Fruit fly (Drosophila melanogaster): ENCODE measurements around the gene CG15385.

The CG15385 gene

dm6 chr2L:2164520-2165237, 47.7 kb downstream of the CG15385 start (continued):
- no peak for TF ChIP-seq gro (GFP tag; optimal IDR thresholded peaks at IDR 0.05)
- TF ChIP-seq Myb (GFP tag; optimal IDR thresholded peaks at IDR 0.05) = peak; percentile 38
- peak; percentile 77 for TF ChIP-seq Optix (GFP tag; IDR thresholded peaks at IDR 0.05)
- no peak for TF ChIP-seq knrl (GFP tag; IDR thresholded peaks at IDR 0.05; ENCODE audit: partially characterized antibody)
- no peak for TF ChIP-seq Hmx (GFP tag; optimal IDR thresholded peaks at IDR 0.05)
- no peak for TF ChIP-seq CG7987 (GFP tag; optimal IDR thresholded peaks at IDR 0.05)
- peak; percentile 16 for TF ChIP-seq CG4328 (GFP tag; optimal IDR thresholded peaks at IDR 0.05)
- peak; percentile 26 for TF ChIP-seq repo (GFP tag; optimal IDR thresholded peaks at IDR 0.05)
- no peak for TF ChIP-seq BtbVII (GFP tag; optimal IDR thresholded peaks at IDR 0.05)
- TF ChIP-seq CG6254 (GFP tag; optimal IDR thresholded peaks at IDR 0.05) = peak; percentile 72
- peak; percentile 87 for TF ChIP-seq CG10979 (tag; optimal IDR thresholded peaks at IDR 0.05)
- peak; percentile 95 for TF ChIP-seq sens (GFP tag)
- TF ChIP-seq crp (GFP tag; optimal IDR thresholded peaks at IDR 0.05) = no peak
- peak; percentile 47 for TF ChIP-seq odd (GFP tag; optimal IDR thresholded peaks at IDR 0.05)
- peak; percentile 55 for TF ChIP-seq Max (GFP tag; optimal IDR thresholded peaks at IDR 0.05)
- peak; percentile 73 for TF ChIP-seq lilli (GFP tag; optimal IDR thresholded peaks at IDR 0.05)
- TF ChIP-seq TFAM (GFP tag; optimal IDR thresholded peaks at IDR 0.05) = no peak
- no peak for TF ChIP-seq CG17912 (GFP tag; optimal IDR thresholded peaks at IDR 0.05)

dm6 chr2L:2163568-2163953, 48.8 kb downstream of the CG15385 start:
- TF ChIP-seq CG15696 (tag; optimal IDR thresholded peaks at IDR 0.05) (peak; percentile 91), CHES-1-like (GFP tag; optimal IDR thresholded peaks at IDR 0.05) (peak; percentile 96), Trl (optimal IDR thresholded peaks at IDR 0.05) (peak; percentile 35 to 38), Trl (GFP tag; optimal IDR thresholded peaks at IDR 0.05) (peak; percentile 81), CG9437 (GFP tag; optimal IDR thresholded peaks at IDR 0.05) (peak; percentile 73), bbx (GFP tag; IDR thresholded peaks at IDR 0.05; ENCODE audit: partially characterized antibody) (no peak), fu2 (GFP tag; optimal IDR thresholded peaks at IDR 0.05) (peak; percentile 84), CG1647 (GFP tag; optimal IDR thresholded peaks at IDR 0.05) (peak; percentile 72), kni (GFP tag; optimal IDR thresholded peaks at IDR 0.05) (peak; percentile 93), Hr3 (GFP tag; optimal IDR thresholded peaks at IDR 0.05) (peak; percentile 88), Aef1 (GFP tag; IDR thresholded peaks at IDR 0.05) (peak; percentile 89), repo (GFP tag; optimal IDR thresholded peaks at IDR 0.05) (peak; percentile 74), gfzf (GFP tag; optimal IDR thresholded peaks at IDR 0.05) (no peak), Scr (GFP tag; IDR thresholded peaks at IDR 0.05; ENCODE audit: partially characterized antibody) (no peak), twi (tag; optimal IDR thresholded peaks at IDR 0.05) (peak; percentile 75), CG10321 (GFP tag; IDR thresholded peaks at IDR 0.05) (0 out of 2 replicates have a peak, but pooled peaks have one; percentile 32), mld (GFP tag; IDR thresholded peaks at IDR 0.05; ENCODE audit: partially characterized antibody) (no peak), Hmx (GFP tag; optimal IDR thresholded peaks at IDR 0.05) (peak; percentile 48), CG9215 (GFP tag; IDR thresholded peaks at IDR 0.05) (peak; percentile 80), peb (GFP tag; IDR thresholded peaks at IDR 0.05) (peak; percentile 90), CG2678 (tag; optimal IDR thresholded peaks at IDR 0.05) (peak; percentile 86), CG10366 (GFP tag; IDR thresholded peaks at IDR 0.05) (peak; percentile 89), Abd-B (GFP tag; optimal IDR thresholded peaks at IDR 0.05) (peak; percentile 82), prd (optimal IDR thresholded peaks at IDR 0.05) (no peak), prd (GFP tag; IDR thresholded peaks at IDR 0.05) (peak; percentile 98), pum (GFP tag; optimal IDR thresholded peaks at IDR 0.05) (peak; percentile 94), ase (GFP tag; IDR thresholded peaks at IDR 0.05) (peak; percentile 90), pita (GFP tag; optimal IDR thresholded peaks at IDR 0.05) (no peak), CG12659 (GFP tag; optimal IDR thresholded peaks at IDR 0.05) (peak; percentile 89), cato (GFP tag; optimal IDR thresholded peaks at IDR 0.05; ENCODE audit: borderline replicate concordance) (peak; percentile 72), E2f1 (GFP tag; IDR thresholded peaks at IDR 0.05) (peak; percentile 93), Oli (tag; optimal IDR thresholded peaks at IDR 0.05) (peak; percentile 87), CG18764 (GFP tag; optimal IDR thresholded peaks at IDR 0.05) (peak; percentile 78)
